Worm (Caenorhabditis elegans): ENCODE measurements around the gene W02H5.2.

- TF ChIP-seq him-1 (tag; optimal IDR thresholded peaks at IDR 0.05) (no peak), dao-5 (tag; optimal IDR thresholded peaks at IDR 0.05) (no peak), W03F9.2 (tag; optimal IDR thresholded peaks at IDR 0.05) (no peak)
These were observed 21.6 kb upstream of the W02H5.2 start for ce11 chrV:2617499-2617898.

Data from whole organism, L4/young adult.